Fruit fly (Drosophila melanogaster) whole organism, embryonic: ENCODE results near the gene mRpS35.

Experiments used
- CG12219 ChIP-seq: fragments of 200-800 bp; sonication (Bioruptor generic); optimal IDR thresholded peaks from 3 replicates; lab custom pipeline; 2018; ENCODE audit warnings: missing biosample characterization, mild to moderate bottlenecking, missing genetic modification characterization
- CG8290 ChIP-seq, 3 experiments: fragments of 200-800 bp; sonication (Bioruptor generic); optimal IDR thresholded peaks; 2 replicates each; lab custom pipeline; 2016 to 2019; ENCODE audit warnings: missing biosample characterization in 3 of 3, missing genetic modification characterization in 3 of 3, mild to moderate bottlenecking in 2 of 3, moderate library complexity in 1 of 3
- Kr ChIP-seq: fragments of 200-800 bp; sonication (Bioruptor generic); optimal IDR thresholded peaks from 2 replicates; lab custom pipeline; 2017; ENCODE audit warnings: missing biosample characterization, mild to moderate bottlenecking, missing genetic modification characterization
- NC2α ChIP-seq: fragments of 200-800 bp; sonication (Bioruptor generic); optimal IDR thresholded peaks from 2 replicates; lab custom pipeline; 2016; ENCODE audit warnings: missing biosample characterization, missing genetic modification characterization
- Trl ChIP-seq, 3 experiments: fragments of >200 bp in 2 of 3; fragments of 200-800 bp in 1 of 3; sonication (Bioruptor generic) in 1 of 3; optimal IDR thresholded peaks; 2 replicates in 1 of 3; 3 replicates in 2 of 3; lab custom pipeline; 2016 to 2017; ENCODE audit warnings: missing biosample characterization in 1 of 3, missing genetic modification characterization in 1 of 3
- p53 ChIP-seq: fragments of 200-800 bp; sonication (Bioruptor generic); optimal IDR thresholded peaks from 2 replicates; lab custom pipeline; 2016; ENCODE audit warnings: missing biosample characterization, missing genetic modification characterization
- pzg ChIP-seq: fragments of 200-800 bp; sonication (Bioruptor generic); optimal IDR thresholded peaks from 3 replicates; lab custom pipeline; 2018; ENCODE audit warnings: missing biosample characterization, mild to moderate bottlenecking, missing genetic modification characterization, moderate library complexity
- repo ChIP-seq: fragments of 200-800 bp; sonication (Bioruptor generic); optimal IDR thresholded peaks from 2 replicates; lab custom pipeline; 2016; ENCODE audit warnings: missing biosample characterization, missing genetic modification characterization
- salm ChIP-seq: fragments of 200-800 bp; sonication (Bioruptor generic); optimal IDR thresholded peaks from 2 replicates; lab custom pipeline; 2018; ENCODE audit warnings: missing biosample characterization, mild to moderate bottlenecking, missing genetic modification characterization

DNA sequence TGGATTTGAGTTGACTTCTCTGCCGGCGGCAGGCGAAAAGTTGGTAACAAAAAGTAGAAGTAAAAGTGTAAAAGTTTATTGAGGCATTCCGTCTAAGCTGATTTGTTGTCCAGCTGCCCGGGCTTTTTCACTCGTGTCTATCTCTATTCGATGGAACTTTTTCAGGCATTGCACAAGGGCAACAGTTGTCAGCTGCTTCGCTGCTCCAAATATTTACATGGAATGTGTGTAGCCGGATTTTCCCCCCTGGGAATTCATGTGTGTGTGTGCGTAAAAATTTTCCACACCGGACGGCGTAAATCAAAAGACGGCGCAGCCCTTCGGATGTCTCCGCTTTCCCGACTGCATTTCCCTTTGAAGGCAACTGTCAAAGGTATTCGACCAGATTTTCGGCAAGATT lies 35.7 kb upstream of the mRpS35 start:
- TF ChIP-seq p53 (GFP tag; lab: Kevin White, UChicago) (no peak), pzg (no peak), Trl (optimal IDR thresholded peaks at IDR 0.05; lab: Kevin White, UChicago) (no peak), Trl (GFP tag; optimal IDR thresholded peaks at IDR 0.05; lab: Kevin White, UChicago) (no peak), salm (no peak), Kr (GFP tag; lab: Kevin White, UChicago) (no peak), CG8290 (GFP tag; optimal IDR thresholded peaks at IDR 0.05; lab: Kevin White, UChicago) (no peak), CG8290 (tag; optimal IDR thresholded peaks at IDR 0.05; lab: Kevin White, UChicago) (no peak), NC2α (GFP tag; lab: Kevin White, UChicago) (no peak), CG12219 (GFP tag; lab: Kevin White, UChicago) (no peak), repo (GFP tag; lab: Kevin White, UChicago) (no peak)
